Worm (Caenorhabditis elegans) whole organism, late embryonic: ENCODE measurements around the gene Y54G2A.44.

ENCODE experiments used
- ama-1 ChIP-seq: fragments of 150-350 bp; optimal IDR thresholded peaks from 2 replicates; lab custom pipeline; 2014
- ceh-9 ChIP-seq: sonication (generic microtip); optimal IDR thresholded peaks from 2 replicates; lab custom pipeline; 2016; ENCODE audit warnings: mild to moderate bottlenecking, missing genetic modification characterization, inconsistent platforms, missing compliant biosample characterization
- eyg-1 ChIP-seq: sonication (generic microtip); optimal IDR thresholded peaks from 2 replicates; lab custom pipeline; 2016; ENCODE audit warnings: missing genotype, missing genetic modification characterization, missing compliant biosample characterization
- fkh-10 ChIP-seq: fragments of 150-350 bp; optimal IDR thresholded peaks from 2 replicates; lab custom pipeline; 2014; ENCODE audit warnings: missing biosample characterization, missing genetic modification reagents, missing genetic modification characterization
- lim-6 ChIP-seq: sonication (generic microtip); optimal IDR thresholded peaks from 2 replicates; lab custom pipeline; 2016; ENCODE audit warnings: missing genetic modification characterization, missing compliant biosample characterization
- madf-2 ChIP-seq: sonication (generic microtip); optimal IDR thresholded peaks from 2 replicates; lab custom pipeline; 2017; ENCODE audit warnings: missing genetic modification characterization, missing compliant biosample characterization
- nhr-11 ChIP-seq: fragments of 150-350 bp; optimal IDR thresholded peaks from 2 replicates; lab custom pipeline; 2014; ENCODE audit warnings: missing biosample characterization, missing genetic modification characterization
- pax-1 ChIP-seq: fragments of 150-350 bp; optimal IDR thresholded peaks from 2 replicates; lab custom pipeline; 2014; ENCODE audit warnings: missing biosample characterization, missing genetic modification characterization
- pha-2 ChIP-seq: sonication (generic microtip); optimal IDR thresholded peaks from 2 replicates; lab custom pipeline; 2017; ENCODE audit warnings: mild to moderate bottlenecking, missing genetic modification characterization, missing compliant biosample characterization
- pqm-1 ChIP-seq: sonication (generic microtip); optimal IDR thresholded peaks from 2 replicates; lab custom pipeline; 2016; ENCODE audit warnings: missing genetic modification characterization, missing compliant biosample characterization
- syd-9 ChIP-seq: sonication (generic microtip); optimal IDR thresholded peaks from 2 replicates; lab custom pipeline; 2016; ENCODE audit warnings: mild to moderate bottlenecking, missing genetic modification characterization, moderate library complexity, missing compliant biosample characterization
- tbx-7 ChIP-seq: sonication (generic microtip); optimal IDR thresholded peaks from 2 replicates; lab custom pipeline; 2016; ENCODE audit warnings: missing genotype, missing genetic modification characterization, missing compliant biosample characterization
- unc-86 ChIP-seq: sonication (generic microtip); optimal IDR thresholded peaks from 2 replicates; lab custom pipeline; 2016; ENCODE audit warnings: missing genetic modification characterization, missing compliant biosample characterization

ce11 chrIV:2802193-2802592 is 535 bp downstream of the Y54G2A.44 start:
- TF ChIP-seq syd-9, result no peak
- no peak for TF ChIP-seq madf-2 (tag; lab: Kevin White, UChicago)
- no peak for TF ChIP-seq pqm-1 (tag; lab: Kevin White, UChicago)
- TF ChIP-seq ceh-9, result no peak
- no peak for TF ChIP-seq fkh-10
- TF ChIP-seq ama-1, result no peak
- no peak for TF ChIP-seq pha-2 (tag; lab: Kevin White, UChicago)
- no peak for TF ChIP-seq eyg-1 (tag; lab: Kevin White, UChicago)
- no peak for TF ChIP-seq pax-1 (tag; lab: Kevin White, UChicago)
- no peak for TF ChIP-seq nhr-11 (tag; lab: Kevin White, UChicago)
- no peak for TF ChIP-seq tbx-7 (tag; lab: Kevin White, UChicago)
- TF ChIP-seq unc-86 (tag; lab: Kevin White, UChicago), result no peak
- no peak for TF ChIP-seq lim-6 (tag; lab: Kevin White, UChicago)
